Worm (Caenorhabditis elegans): ENCODE measurements around the gene idpc-1.
A peak's percentile ranks its signal among the peaks of the same experiment; 100 is the strongest.

idpc-1 gene

ce11 chrIII:11402717-11403116 is 24.3 kb upstream of the idpc-1 start, which contains the start of gene Y47D3B.12:
Gene Y47D3B.12, plus strand, starts transcription at chrIII:11403017.
- TF ChIP-seq lim-7 (GFP tag; IDR thresholded peaks at IDR 0.05) (no peak), nhr-77 (tag; optimal IDR thresholded peaks at IDR 0.05) (no peak), nhr-11 (tag; optimal IDR thresholded peaks at IDR 0.05) (no peak), ceh-28 (tag; optimal IDR thresholded peaks at IDR 0.05) (no peak)

- TF ChIP-seq mxl-2 (GFP tag; conservative IDR thresholded peaks at IDR 0.05) (no peak), F44E2.7 (GFP tag; IDR thresholded peaks at IDR 0.05) (no peak), daf-8 (GFP tag; IDR thresholded peaks at IDR 0.05) (no peak), aha-1 (tag) (no peak), pqm-1 (tag; optimal IDR thresholded peaks at IDR 0.05) (no peak), unc-39 (tag; optimal IDR thresholded peaks at IDR 0.05) (no peak), aly-2 (tag; optimal IDR thresholded peaks at IDR 0.05) (no peak), ceh-20 (GFP tag; IDR thresholded peaks at IDR 0.05) (no peak)
Observed at ce11 chrIII:11405049-11405448, 22.0 kb upstream of the idpc-1 start, which contains the start of gene Y47D3B.4. Gene Y47D3B.4, plus strand, starts transcription at chrIII:11405349.

- TF ChIP-seq tra-1 (GFP tag; IDR thresholded peaks at IDR 0.05): no peak
- no peak for TF ChIP-seq saeg-2 (GFP tag; IDR thresholded peaks at IDR 0.05)
- TF ChIP-seq T26A8.4 (GFP tag; IDR thresholded peaks at IDR 0.05): no peak
Observed at ce11 chrIII:11410378-11410777, 16.6 kb upstream of the idpc-1 start, which contains the start of gene twk-31. Gene twk-31, plus strand, starts transcription at chrIII:11410678.

ce11 chrIII:11419551-11419950 is 7.5 kb upstream of the idpc-1 start:
- TF ChIP-seq pqm-1 (tag; optimal IDR thresholded peaks at IDR 0.05) (no peak), egl-43 (GFP tag; IDR thresholded peaks at IDR 0.05) (no peak), lin-1 (GFP tag; IDR thresholded peaks at IDR 0.05) (no peak), lim-7 (GFP tag; IDR thresholded peaks at IDR 0.05) (0 out of 2 replicates have a peak, but pooled peaks have one; percentile 20), nhr-11 (tag; optimal IDR thresholded peaks at IDR 0.05) (no peak), duxl-1 (tag; optimal IDR thresholded peaks at IDR 0.05; ENCODE audit: poor library complexity) (no peak), lin-39 (tag; optimal IDR thresholded peaks at IDR 0.05) (no peak)

ce11 chrIII:11424815-11425214 is 2.2 kb upstream of the idpc-1 start:
- TF ChIP-seq arid-1 (GFP tag; conservative IDR thresholded peaks at IDR 0.05) (0 out of 2 replicates have a peak, but pooled peaks have one; percentile 15), mxl-2 (GFP tag; conservative IDR thresholded peaks at IDR 0.05) (no peak), dpl-1 (GFP tag; optimal IDR thresholded peaks at IDR 0.05) (no peak), zip-11 (GFP tag; IDR thresholded peaks at IDR 0.05) (no peak)

ce11 chrIII:11427548-11428152 is 644 bp downstream of the idpc-1 start:
- TF ChIP-seq ztf-7 (tag; optimal IDR thresholded peaks at IDR 0.05): no peak
- no peak for TF ChIP-seq zfp-2 (tag; optimal IDR thresholded peaks at IDR 0.05)
- no peak for TF ChIP-seq nhr-42 (GFP tag; IDR thresholded peaks at IDR 0.05)
- TF ChIP-seq tra-1 (GFP tag; IDR thresholded peaks at IDR 0.05): no peak
- 0 out of 2 replicates have a peak, but pooled peaks have one; percentile 13 for TF ChIP-seq arid-1 (GFP tag; conservative IDR thresholded peaks at IDR 0.05)
- no peak for TF ChIP-seq R02D3.7 (tag; optimal IDR thresholded peaks at IDR 0.05)
- TF ChIP-seq lin-15B (tag; optimal IDR thresholded peaks at IDR 0.05): no peak
- TF ChIP-seq attf-4 (tag; optimal IDR thresholded peaks at IDR 0.05): no peak
- TF ChIP-seq hlh-30 (tag; optimal IDR thresholded peaks at IDR 0.05; ENCODE audit: insufficient read depth): no peak
- TF ChIP-seq F49E8.2 (tag; optimal IDR thresholded peaks at IDR 0.05; ENCODE audit: borderline replicate concordance): no peak
- TF ChIP-seq ZK337.2 (GFP tag; IDR thresholded peaks at IDR 0.05): no peak
- TF ChIP-seq lsy-2 (tag; optimal IDR thresholded peaks at IDR 0.05): no peak
- TF ChIP-seq nhr-48 (tag; optimal IDR thresholded peaks at IDR 0.05): no peak
- TF ChIP-seq nhr-6 (tag; optimal IDR thresholded peaks at IDR 0.05): no peak
- no peak for TF ChIP-seq Y5F2A.4 (GFP tag; optimal IDR thresholded peaks at IDR 0.05)
- TF ChIP-seq ztf-11 (tag; optimal IDR thresholded peaks at IDR 0.05): no peak
- peak; percentile 98 for TF ChIP-seq set-16 (GFP tag; IDR thresholded peaks at IDR 0.05)
- no peak for TF ChIP-seq zip-2 (tag; optimal IDR thresholded peaks at IDR 0.05)
- no peak for TF ChIP-seq hmg-1.1 (GFP tag; IDR thresholded peaks at IDR 0.05)
- peak; percentile 6; the same call in 1 of the 2 replicates for TF ChIP-seq pha-4 (GFP tag; IDR thresholded peaks at IDR 0.05)
- TF ChIP-seq pha-4 (tag; optimal IDR thresholded peaks at IDR 0.05): no peak
- TF ChIP-seq mxl-3 (GFP tag; optimal IDR thresholded peaks at IDR 0.05): no peak
- peak; percentile 30 for TF ChIP-seq aha-1 (tag)
